Fruit fly (Drosophila melanogaster): ENCODE results near the gene CG33293.

- TF ChIP-seq pan (optimal IDR thresholded peaks at IDR 0.05): no peak
- no peak for TF ChIP-seq EcR (GFP tag; optimal IDR thresholded peaks at IDR 0.05)
- TF ChIP-seq Dll (optimal IDR thresholded peaks at IDR 0.05): no peak
- no peak for TF ChIP-seq psq (optimal IDR thresholded peaks at IDR 0.05)
- TF ChIP-seq CG8478 (optimal IDR thresholded peaks at IDR 0.05): no peak
Measured at dm6 chr3R:5287965-5288364, 47.4 kb upstream of the CG33293 start.
